Fruit fly (Drosophila melanogaster) whole organism, pupa: ENCODE results near the gene CG11030.

Experiments used
- CG10348 ChIP-seq: fragments of 200-800 bp; sonication (Bioruptor generic); IDR thresholded peaks from 2 replicates; pipeline ENCODE4 v1.3.6; 2022; ENCODE audit warnings: missing biosample characterization, missing genetic modification characterization
- CG12605 ChIP-seq: fragments of 200-800 bp; sonication (Bioruptor generic); IDR thresholded peaks from 2 replicates; pipeline ENCODE4 v1.3.6; 2022; ENCODE audit warnings: missing biosample characterization, missing genetic modification characterization
- CG13204 ChIP-seq: fragments of 200-800 bp; sonication (Bioruptor generic); optimal IDR thresholded peaks from 2 replicates; lab custom pipeline; 2018; ENCODE audit warnings: missing biosample characterization, mild to moderate bottlenecking, missing genetic modification characterization, moderate library complexity
- CG14655 ChIP-seq: fragments of 200-800 bp; sonication (Bioruptor generic); optimal IDR thresholded peaks from 3 replicates; lab custom pipeline; 2017; ENCODE audit warnings: mild to moderate bottlenecking, missing biosample characterization, missing genetic modification reagents, missing genetic modification characterization
- CG15710 ChIP-seq: fragments of 200-800 bp; sonication (Bioruptor generic); optimal IDR thresholded peaks from 2 replicates; lab custom pipeline; 2018; ENCODE audit warnings: missing biosample characterization, mild to moderate bottlenecking, missing genetic modification characterization, moderate library complexity
- CG17806 ChIP-seq: fragments of 200-800 bp; sonication (Bioruptor generic); optimal IDR thresholded peaks from 2 replicates; lab custom pipeline; 2018; ENCODE audit warnings: missing biosample characterization, mild to moderate bottlenecking, missing genetic modification characterization, moderate library complexity
- CG32121 ChIP-seq: fragments of 200-800 bp; sonication (Bioruptor generic); IDR thresholded peaks from 2 replicates; pipeline ENCODE4 v1.3.6; 2022; ENCODE audit warnings: missing biosample characterization, missing genetic modification characterization
- CG34367 ChIP-seq: fragments of 200-800 bp; sonication (Bioruptor generic); optimal IDR thresholded peaks from 2 replicates; lab custom pipeline; 2018; ENCODE audit warnings: missing biosample characterization, mild to moderate bottlenecking, missing genetic modification characterization
- CG4496 ChIP-seq: fragments of 200-800 bp; sonication (Bioruptor generic); IDR thresholded peaks from 3 replicates; pipeline ENCODE4 v1.3.6; 2022; ENCODE audit warnings: missing biosample characterization, missing genetic modification characterization
- CG8159 ChIP-seq: fragments of 200-800 bp; sonication (Bioruptor generic); optimal IDR thresholded peaks from 3 replicates; lab custom pipeline; 2018; ENCODE audit warnings: missing biosample characterization, mild to moderate bottlenecking, missing genetic modification characterization, moderate library complexity
- CG8301 ChIP-seq: fragments of 200-800 bp; sonication (Bioruptor generic); optimal IDR thresholded peaks from 2 replicates; lab custom pipeline; 2018; ENCODE audit warnings: missing biosample characterization, mild to moderate bottlenecking, missing genetic modification characterization
- CG9948 ChIP-seq: fragments of 200-800 bp; sonication (Bioruptor generic); optimal IDR thresholded peaks from 2 replicates; lab custom pipeline; 2018; ENCODE audit warnings: missing biosample characterization, mild to moderate bottlenecking, missing genetic modification characterization, moderate library complexity
- D1 ChIP-seq: fragments of 200-800 bp; sonication (Bioruptor generic); optimal IDR thresholded peaks from 2 replicates; lab custom pipeline; 2018; ENCODE audit warnings: missing biosample characterization, mild to moderate bottlenecking, missing genetic modification characterization, moderate library complexity
- EcR ChIP-seq: fragments of 200-800 bp; sonication (Bioruptor generic); optimal IDR thresholded peaks from 3 replicates; lab custom pipeline; 2019; ENCODE audit warnings: missing biosample characterization, missing genetic modification characterization, mild to moderate bottlenecking, moderate library complexity, missing genetic modification reagents
- Ets98B ChIP-seq: fragments of 200-800 bp; sonication (Bioruptor generic); IDR thresholded peaks from 2 replicates; pipeline ENCODE4 v1.3.6; 2022; ENCODE audit warnings: missing biosample characterization, missing genetic modification characterization
- Pif1A ChIP-seq: fragments of 200-800 bp; sonication (Bioruptor generic); optimal IDR thresholded peaks from 3 replicates; lab custom pipeline; 2016; ENCODE audit warnings: missing biosample characterization, missing genetic modification characterization
- Pif1B ChIP-seq: fragments of 200-800 bp; sonication (Bioruptor generic); optimal IDR thresholded peaks from 3 replicates; lab custom pipeline; 2016; ENCODE audit warnings: missing biosample characterization, missing genetic modification characterization
- Snoo ChIP-seq: fragments of 200-800 bp; sonication (Bioruptor generic); optimal IDR thresholded peaks from 3 replicates; lab custom pipeline; 2017; ENCODE audit warnings: missing biosample characterization, mild to moderate bottlenecking, missing genetic modification characterization, inconsistent platforms
- fd96Ca ChIP-seq: fragments of 200-800 bp; sonication (Bioruptor generic); IDR thresholded peaks from 3 replicates; pipeline ENCODE4 v1.3.6; 2022; ENCODE audit warnings: missing biosample characterization, missing genetic modification characterization
- gl ChIP-seq: fragments of 200-800 bp; sonication (Bioruptor generic); optimal IDR thresholded peaks from 2 replicates; lab custom pipeline; 2018; ENCODE audit warnings: missing biosample characterization, mild to moderate bottlenecking, missing genetic modification characterization
- rn ChIP-seq: fragments of 200-800 bp; sonication (Bioruptor generic); IDR thresholded peaks from 2 replicates; pipeline ENCODE4 v1.3.6; 2022; ENCODE audit warnings: missing biosample characterization, missing genetic modification characterization

CG11030 gene

DNA sequence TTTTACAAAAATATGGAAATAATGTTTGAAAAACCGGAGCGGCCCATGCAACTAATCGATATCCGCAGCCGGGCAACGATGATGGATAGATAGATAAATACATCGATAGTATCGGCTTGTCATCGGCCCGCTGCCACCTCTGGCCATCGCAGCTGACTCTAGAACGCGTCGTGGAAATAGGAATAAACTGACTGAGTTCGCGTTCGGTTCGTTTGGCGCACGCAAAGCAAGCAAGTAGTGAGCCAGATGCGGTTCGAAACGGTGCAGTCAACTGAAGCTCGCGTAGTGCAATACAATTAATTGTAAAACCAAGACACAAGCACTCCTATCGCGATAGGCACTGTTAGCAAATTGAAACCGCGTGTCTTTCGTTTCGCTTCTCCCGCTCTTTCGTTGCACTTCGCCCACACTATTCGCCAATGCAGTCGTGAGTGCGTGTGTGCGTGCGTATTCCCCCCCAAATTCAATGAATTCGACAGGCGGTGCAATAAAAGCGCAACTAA is at the start of gene CG11030:
TSS of gene CG11030 (plus strand) at position 136 of the 503 bp plus-strand sequence.
- no peak for TF ChIP-seq fd96Ca (GFP tag; lab: Robert Waterston, UW)
- TF ChIP-seq CG12605 (GFP tag; lab: Robert Waterston, UW) = peak; percentile 18; the same call in 1 of the 2 replicates

DNA sequence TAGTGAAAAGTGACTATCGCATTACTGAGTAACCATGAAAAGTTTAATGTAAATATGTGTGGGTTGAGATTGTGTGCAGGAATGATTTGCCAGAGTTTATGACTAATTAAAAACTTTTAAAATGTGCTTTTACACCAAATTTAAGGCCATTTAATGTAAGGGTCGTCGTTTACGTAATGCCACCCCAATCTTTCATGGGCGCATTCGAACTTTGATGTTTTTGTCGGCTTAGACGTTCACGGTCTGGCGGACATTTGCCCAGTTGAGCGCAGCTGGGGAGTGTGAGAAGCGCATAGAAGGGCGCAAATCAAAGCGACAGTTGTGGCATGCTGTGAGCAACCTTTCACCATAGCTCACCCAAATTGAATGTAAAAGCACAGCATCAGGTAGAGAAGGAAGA is 46.2 kb upstream of the CG11030 start, which contains the start of gene CG12511:
TSS of gene CG12511 (plus strand) at position 301 of the 400 bp plus-strand sequence.
- TF ChIP-seq D1 (no peak), Pif1B (no peak)

DNA sequence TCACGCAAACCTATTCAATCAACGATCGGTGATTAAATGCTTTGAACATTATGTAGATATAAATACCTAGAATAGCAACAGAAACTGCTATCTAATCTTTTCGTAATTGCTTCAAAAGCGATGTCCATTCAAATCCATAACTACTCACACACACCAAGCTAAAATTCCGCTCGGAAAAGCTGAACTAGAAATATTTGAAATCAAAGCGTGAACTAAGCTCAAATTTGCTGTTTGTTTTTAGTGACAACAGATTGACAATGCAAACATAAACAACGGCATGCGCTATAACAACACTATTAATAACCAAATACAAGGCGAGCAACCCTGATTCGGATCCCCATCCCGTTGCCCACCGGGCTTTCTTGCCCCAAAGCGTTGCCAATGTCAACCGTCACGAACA is 18.4 kb upstream of the CG11030 start, which contains the start of gene CG7236:
TSS of gene CG7236 (plus strand) at position 301 of the 400 bp plus-strand sequence.
- TF ChIP-seq CG17806 (tag; lab: Kevin White, UChicago) (no peak), CG8159 (tag; lab: Kevin White, UChicago) (no peak), CG34367 (tag; lab: Kevin White, UChicago) (no peak), CG4496 (GFP tag; lab: Robert Waterston, UW) (no peak), Pif1B (no peak), gl (tag; lab: Kevin White, UChicago) (no peak), CG32121 (GFP tag; lab: Robert Waterston, UW) (no peak), CG10348 (GFP tag; lab: Robert Waterston, UW) (no peak), Pif1A (GFP tag; lab: Kevin White, UChicago) (no peak), Ets98B (GFP tag; lab: Robert Waterston, UW) (no peak), CG12605 (GFP tag; lab: Robert Waterston, UW) (no peak), Snoo (tag; lab: Kevin White, UChicago) (no peak), CG14655 (GFP tag; lab: Kevin White, UChicago) (no peak), CG8301 (tag; lab: Kevin White, UChicago) (no peak), rn (no peak), EcR (GFP tag; lab: Kevin White, UChicago) (no peak)

DNA sequence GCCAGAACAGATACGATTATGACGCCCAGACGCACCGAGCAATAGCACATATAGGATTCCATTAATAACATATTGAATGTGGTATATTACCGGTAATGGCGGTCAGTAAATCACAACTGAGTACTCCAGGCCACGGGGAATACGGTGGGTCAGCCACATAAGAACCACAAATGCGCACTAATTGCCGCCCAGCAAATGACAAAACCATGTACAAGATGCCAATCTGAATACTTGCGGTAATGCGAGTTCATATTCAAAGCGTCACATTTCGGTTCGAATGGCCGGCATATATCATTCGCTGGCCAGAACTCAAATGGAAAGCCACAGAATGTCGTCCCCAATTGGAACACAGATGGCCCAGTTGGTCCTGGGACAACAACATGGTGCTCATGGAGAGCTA is 7.9 kb upstream of the CG11030 start, which contains the start of the genes CG14007 and CG34011:
TSS of gene CG14007 (minus strand) at position 101 of the 400 bp plus-strand sequence.
TSS of gene CG34011 (plus strand) at position 122 of the 400 bp plus-strand sequence.
- TF ChIP-seq CG15710 (tag; lab: Kevin White, UChicago) (no peak), Ets98B (GFP tag; lab: Robert Waterston, UW) (no peak), CG9948 (tag; lab: Kevin White, UChicago) (no peak), CG8159 (tag; lab: Kevin White, UChicago) (no peak), gl (tag; lab: Kevin White, UChicago) (no peak), CG4496 (GFP tag; lab: Robert Waterston, UW) (no peak), CG12605 (GFP tag; lab: Robert Waterston, UW) (no peak), CG17806 (tag; lab: Kevin White, UChicago) (no peak), Pif1A (GFP tag; lab: Kevin White, UChicago) (no peak), CG32121 (GFP tag; lab: Robert Waterston, UW) (no peak), CG13204 (no peak), Pif1B (no peak)

DNA sequence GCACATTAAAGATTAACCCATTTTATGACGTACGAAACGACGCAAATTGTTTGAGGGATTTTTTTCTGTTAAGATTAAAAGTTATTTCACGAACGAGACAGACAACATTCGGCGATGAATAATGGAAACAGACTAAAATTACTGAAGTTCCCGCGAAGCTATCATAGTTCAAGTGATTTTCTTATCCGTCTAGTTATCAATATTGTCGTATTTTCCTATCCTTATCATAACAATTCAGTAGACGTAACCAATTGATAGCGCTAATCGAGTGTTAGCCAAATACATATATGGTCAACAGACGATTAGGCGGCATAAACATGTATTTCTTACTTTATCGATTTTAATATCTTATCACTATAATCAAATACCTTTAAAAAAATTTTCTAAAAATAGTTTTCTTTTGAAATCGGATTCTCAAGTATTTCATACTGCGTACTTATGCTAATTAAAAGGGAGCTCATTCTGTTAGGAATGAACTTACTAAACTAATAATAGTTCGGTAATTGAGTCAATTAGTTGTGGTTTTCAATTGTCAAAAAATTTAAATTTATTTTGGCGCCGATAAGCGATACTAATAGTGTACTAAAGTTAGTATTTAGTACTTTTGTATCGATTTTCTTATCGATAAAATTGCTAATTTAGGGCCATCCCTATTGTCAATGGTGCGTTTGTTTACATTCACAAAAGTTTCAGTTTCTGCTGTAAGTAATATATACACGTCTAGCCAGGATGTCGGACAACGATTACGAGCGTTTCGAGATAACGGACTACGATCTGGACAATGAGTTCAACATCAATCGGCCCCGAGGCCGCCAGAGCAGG is 3.8 kb upstream of the CG11030 start, which contains the start of the genes CG11149 and sip1:
TSS of gene CG11149 (minus strand) at position 493 of the 822 bp plus-strand sequence.
TSS of gene sip1 (plus strand) at position 645 of the 822 bp plus-strand sequence.
- TF ChIP-seq Pif1A (GFP tag; lab: Kevin White, UChicago) (no peak), CG9948 (tag; lab: Kevin White, UChicago) (no peak), CG12605 (GFP tag; lab: Robert Waterston, UW) (no peak), CG13204 (no peak)

dm6 chr2L:5723859-5724475 is 489 bp upstream of the CG11030 start:
- TF ChIP-seq CG13204 (no peak), CG15710 (tag; lab: Kevin White, UChicago) (no peak), CG4496 (GFP tag; lab: Robert Waterston, UW) (peak; percentile 56; the same call in 2 of the 3 replicates), CG14655 (GFP tag; lab: Kevin White, UChicago) (no peak), Pif1A (GFP tag; lab: Kevin White, UChicago) (no peak), CG12605 (GFP tag; lab: Robert Waterston, UW) (no peak), gl (tag; lab: Kevin White, UChicago) (no peak), Ets98B (GFP tag; lab: Robert Waterston, UW) (no peak), CG34367 (tag; lab: Kevin White, UChicago) (no peak)
